Worm (Caenorhabditis elegans): ENCODE measurements around the gene rbc-2.

rbc-2 gene

ce11 chrIII:2561410-2561809, 32.9 kb upstream of the rbc-2 start, which contains the start of gene nhr-239:
nhr-239 (plus strand) TSS chrIII:2561710.
- no peak for TF ChIP-seq nhr-90 (tag; optimal IDR thresholded peaks at IDR 0.05; ENCODE audit: poor library complexity)
- no peak for TF ChIP-seq elt-3 (tag; optimal IDR thresholded peaks at IDR 0.05)
- no peak for TF ChIP-seq C34B4.2 (tag; optimal IDR thresholded peaks at IDR 0.05)
- no peak for TF ChIP-seq egl-27 (tag; optimal IDR thresholded peaks at IDR 0.05)
- no peak for TF ChIP-seq isw-1 (GFP tag; IDR thresholded peaks at IDR 0.05)
- TF ChIP-seq ceh-82 (tag; optimal IDR thresholded peaks at IDR 0.05) = no peak
- no peak for TF ChIP-seq C16A3.4 (tag; optimal IDR thresholded peaks at IDR 0.05)
- TF ChIP-seq mdl-1 (tag; optimal IDR thresholded peaks at IDR 0.05) = no peak
- TF ChIP-seq nhr-47 (tag; optimal IDR thresholded peaks at IDR 0.05) = no peak
- TF ChIP-seq skn-1 (tag; optimal IDR thresholded peaks at IDR 0.05) = no peak
- no peak for TF ChIP-seq lir-3 (tag; optimal IDR thresholded peaks at IDR 0.05; ENCODE audit: poor library complexity)

- TF ChIP-seq lir-3 (tag; optimal IDR thresholded peaks at IDR 0.05; ENCODE audit: poor library complexity) = no peak
- no peak for TF ChIP-seq zag-1 (tag; optimal IDR thresholded peaks at IDR 0.05)
- TF ChIP-seq aly-2 (tag; optimal IDR thresholded peaks at IDR 0.05) = no peak
- no peak for TF ChIP-seq efl-3 (GFP tag; optimal IDR thresholded peaks at IDR 0.05)
- TF ChIP-seq ets-5 (GFP tag; IDR thresholded peaks at IDR 0.05) = no peak
- TF ChIP-seq unc-130 (tag; optimal IDR thresholded peaks at IDR 0.05) = no peak
- TF ChIP-seq snpc-4 (tag; optimal IDR thresholded peaks at IDR 0.05) = no peak
These were observed 32.3 kb upstream of the rbc-2 start for ce11 chrIII:2560763-2561162.

- peak; percentile 54 for TF ChIP-seq lin-14 (GFP tag; optimal IDR thresholded peaks at IDR 0.05)
- TF ChIP-seq ceh-90 (tag; optimal IDR thresholded peaks at IDR 0.05) = no peak
These were observed 25.1 kb upstream of the rbc-2 start for ce11 chrIII:2553579-2553978.

- TF ChIP-seq tbx-2 (tag; optimal IDR thresholded peaks at IDR 0.05) (no peak), lin-14 (GFP tag; optimal IDR thresholded peaks at IDR 0.05) (peak; percentile 69), lin-35 (GFP tag; optimal IDR thresholded peaks at IDR 0.05) (no peak), nhr-85 (tag) (peak; percentile 8), unc-98 (GFP tag; IDR thresholded peaks at IDR 0.05) (no peak), efl-1 (optimal IDR thresholded peaks at IDR 0.05) (no peak), efl-1 (GFP tag; optimal IDR thresholded peaks at IDR 0.05 in 1 of 2) (no peak), nhr-84 (tag; optimal IDR thresholded peaks at IDR 0.05) (no peak), ces-1 (GFP tag; optimal IDR thresholded peaks at IDR 0.05) (peak; percentile 15), rnt-1 (tag; optimal IDR thresholded peaks at IDR 0.05) (no peak), dsc-1 (tag; optimal IDR thresholded peaks at IDR 0.05) (peak; percentile 2), zip-4 (GFP tag; optimal IDR thresholded peaks at IDR 0.05) (no peak), fkh-10 (GFP tag; optimal IDR thresholded peaks at IDR 0.05) (no peak), tlp-1 (tag; optimal IDR thresholded peaks at IDR 0.05) (no peak), lin-13 (GFP tag; optimal IDR thresholded peaks at IDR 0.05) (no peak), alr-1 (tag; optimal IDR thresholded peaks at IDR 0.05; ENCODE audit: borderline replicate concordance) (no peak), hlh-17 (GFP tag; optimal IDR thresholded peaks at IDR 0.05; ENCODE audit: borderline replicate concordance) (no peak)
These were observed 23.9 kb upstream of the rbc-2 start for ce11 chrIII:2552382-2552781.

ce11 chrIII:2551981-2552380, 23.5 kb upstream of the rbc-2 start:
- TF ChIP-seq xbp-1 (tag; optimal IDR thresholded peaks at IDR 0.05) (no peak), aly-2 (tag; optimal IDR thresholded peaks at IDR 0.05) (no peak), nhr-28 (tag; optimal IDR thresholded peaks at IDR 0.05) (no peak), efl-3 (GFP tag; optimal IDR thresholded peaks at IDR 0.05) (no peak), mef-2 (tag; optimal IDR thresholded peaks at IDR 0.05) (no peak), jun-1 (tag; optimal IDR thresholded peaks at IDR 0.05) (no peak), ets-5 (GFP tag; IDR thresholded peaks at IDR 0.05) (no peak), C34B4.2 (tag; optimal IDR thresholded peaks at IDR 0.05) (no peak), grh-1 (GFP tag; IDR thresholded peaks at IDR 0.05) (no peak), ces-1 (GFP tag; optimal IDR thresholded peaks at IDR 0.05) (no peak), nhr-47 (tag; optimal IDR thresholded peaks at IDR 0.05) (no peak), unc-62 (GFP tag; optimal IDR thresholded peaks at IDR 0.05) (no peak), nhr-20 (tag; optimal IDR thresholded peaks at IDR 0.05) (no peak), ztf-11 (tag; optimal IDR thresholded peaks at IDR 0.05) (no peak), lir-3 (tag; optimal IDR thresholded peaks at IDR 0.05; ENCODE audit: poor library complexity) (no peak), zip-4 (GFP tag; optimal IDR thresholded peaks at IDR 0.05) (no peak), pax-3 (tag; optimal IDR thresholded peaks at IDR 0.05) (no peak), fkh-10 (GFP tag; optimal IDR thresholded peaks at IDR 0.05) (no peak)
